Worm (Caenorhabditis elegans) whole organism, late embryonic: Measurements from ENCODE around the gene math-24.

Experiments used
- C08G9.2 ChIP-seq: sonication (generic microtip); optimal IDR thresholded peaks from 2 replicates; lab custom pipeline; 2016; ENCODE audit warnings: mild to moderate bottlenecking, missing genetic modification characterization, moderate library complexity, missing compliant biosample characterization
- C38D4.7 ChIP-seq: fragments of 200-800 bp; sonication (Bioruptor generic); optimal IDR thresholded peaks from 2 replicates; lab custom pipeline; 2018; ENCODE audit warnings: mild to moderate bottlenecking, missing genetic modification characterization, moderate library complexity, missing compliant biosample characterization
- K02D7.2 ChIP-seq: sonication (generic microtip); optimal IDR thresholded peaks from 2 replicates; lab custom pipeline; 2017; ENCODE audit warnings: mild to moderate bottlenecking, missing genetic modification characterization, missing compliant biosample characterization
- T23F11.4 ChIP-seq: fragments of 200-800 bp; sonication (Bioruptor generic); optimal IDR thresholded peaks from 2 replicates; lab custom pipeline; 2018; ENCODE audit warnings: mild to moderate bottlenecking, missing genetic modification characterization, missing compliant biosample characterization
- ceh-14 ChIP-seq: sonication (generic microtip); optimal IDR thresholded peaks from 2 replicates; lab custom pipeline; 2016; ENCODE audit warnings: missing genotype, missing genetic modification characterization, missing compliant biosample characterization
- ceh-18 ChIP-seq: sonication (generic microtip); optimal IDR thresholded peaks from 2 replicates; lab custom pipeline; 2016; ENCODE audit warnings: missing genetic modification characterization, missing compliant biosample characterization
- ceh-2 ChIP-seq: sonication (generic microtip); optimal IDR thresholded peaks from 2 replicates; lab custom pipeline; 2016; ENCODE audit warnings: missing genotype, missing genetic modification characterization, missing compliant biosample characterization
- ceh-24 ChIP-seq: sonication (generic microtip); optimal IDR thresholded peaks from 2 replicates; lab custom pipeline; 2016; ENCODE audit warnings: mild to moderate bottlenecking, missing genetic modification characterization, missing compliant biosample characterization
- ceh-31 ChIP-seq: sonication (generic microtip); optimal IDR thresholded peaks from 2 replicates; lab custom pipeline; 2016; ENCODE audit warnings: missing genetic modification characterization, missing compliant biosample characterization
- ceh-34 ChIP-seq: sonication (generic microtip); optimal IDR thresholded peaks from 2 replicates; lab custom pipeline; 2016; ENCODE audit warnings: mild to moderate bottlenecking, missing genetic modification characterization, missing compliant biosample characterization
- ceh-9 ChIP-seq: sonication (generic microtip); optimal IDR thresholded peaks from 2 replicates; lab custom pipeline; 2016; ENCODE audit warnings: mild to moderate bottlenecking, missing genetic modification characterization, inconsistent platforms, missing compliant biosample characterization
- che-1 ChIP-seq: sonication (generic microtip); optimal IDR thresholded peaks from 2 replicates; lab custom pipeline; 2016; ENCODE audit warnings: mild to moderate bottlenecking, missing genetic modification characterization, missing compliant biosample characterization
- dmd-4 ChIP-seq: sonication (generic microtip); optimal IDR thresholded peaks from 2 replicates; lab custom pipeline; 2016; ENCODE audit warnings: borderline replicate concordance, missing genetic modification characterization, missing compliant biosample characterization
- eyg-1 ChIP-seq: sonication (generic microtip); optimal IDR thresholded peaks from 2 replicates; lab custom pipeline; 2016; ENCODE audit warnings: missing genotype, missing genetic modification characterization, missing compliant biosample characterization
- fax-1 ChIP-seq: sonication (generic microtip); optimal IDR thresholded peaks from 2 replicates; lab custom pipeline; 2016; ENCODE audit warnings: missing genotype, missing genetic modification characterization, missing compliant biosample characterization
- fkh-10 ChIP-seq: fragments of 150-350 bp; optimal IDR thresholded peaks from 2 replicates; lab custom pipeline; 2014; ENCODE audit warnings: missing biosample characterization, missing genetic modification reagents, missing genetic modification characterization
- gmeb-2 ChIP-seq: sonication (generic microtip); optimal IDR thresholded peaks from 2 replicates; lab custom pipeline; 2016; ENCODE audit warnings: missing genetic modification characterization, inconsistent platforms, missing compliant biosample characterization
- hlh-15 ChIP-seq: sonication (generic microtip); optimal IDR thresholded peaks from 2 replicates; lab custom pipeline; 2016; ENCODE audit warnings: missing genetic modification characterization, missing compliant biosample characterization
- hlh-6 ChIP-seq: sonication (generic microtip); optimal IDR thresholded peaks from 2 replicates; lab custom pipeline; 2016; ENCODE audit warnings: missing genotype, missing genetic modification characterization, missing compliant biosample characterization
- hlh-8 ChIP-seq: sonication (generic microtip); optimal IDR thresholded peaks from 2 replicates; lab custom pipeline; 2016; ENCODE audit warnings: missing genotype, missing genetic modification characterization, missing compliant biosample characterization
- lim-6 ChIP-seq: sonication (generic microtip); optimal IDR thresholded peaks from 2 replicates; lab custom pipeline; 2016; ENCODE audit warnings: missing genetic modification characterization, missing compliant biosample characterization
- madf-2 ChIP-seq: sonication (generic microtip); optimal IDR thresholded peaks from 2 replicates; lab custom pipeline; 2017; ENCODE audit warnings: missing genetic modification characterization, missing compliant biosample characterization
- nfya-1 ChIP-seq: sonication (generic microtip); optimal IDR thresholded peaks from 2 replicates; lab custom pipeline; 2017; ENCODE audit warnings: missing genetic modification characterization, mild to moderate bottlenecking, missing compliant biosample characterization, antibody characterized with exemption, moderate library complexity
- nhr-232 ChIP-seq: sonication (generic microtip); optimal IDR thresholded peaks from 2 replicates; lab custom pipeline; 2016; ENCODE audit warnings: missing genetic modification characterization, missing compliant biosample characterization
- npax-4 ChIP-seq: sonication (generic microtip); optimal IDR thresholded peaks from 2 replicates; lab custom pipeline; 2016; ENCODE audit warnings: missing genetic modification characterization, missing compliant biosample characterization
- odd-2 ChIP-seq: sonication (generic microtip); optimal IDR thresholded peaks from 2 replicates; lab custom pipeline; 2017; ENCODE audit warnings: antibody characterized with exemption, mild to moderate bottlenecking, missing genetic modification characterization, missing compliant biosample characterization
- pag-3 ChIP-seq: sonication (generic microtip); optimal IDR thresholded peaks from 2 replicates; lab custom pipeline; 2016; ENCODE audit warnings: missing compliant biosample characterization, missing genetic modification characterization, borderline replicate concordance
- pat-9 ChIP-seq: fragments of 200-800 bp; sonication (Bioruptor generic); optimal IDR thresholded peaks from 2 replicates; lab custom pipeline; 2018; ENCODE audit warnings: mild to moderate bottlenecking, missing genetic modification characterization, moderate library complexity, missing compliant biosample characterization
- pha-4 ChIP-seq: fragments of 150-350 bp; optimal IDR thresholded peaks from 2 replicates; lab custom pipeline; 2018; ENCODE audit warnings: missing biosample characterization, missing genetic modification reagents, missing genetic modification characterization
- pqm-1 ChIP-seq: sonication (generic microtip); optimal IDR thresholded peaks from 2 replicates; lab custom pipeline; 2016; ENCODE audit warnings: missing genetic modification characterization, missing compliant biosample characterization
- sox-4 ChIP-seq: sonication (generic microtip); optimal IDR thresholded peaks from 2 replicates; lab custom pipeline; 2017; ENCODE audit warnings: mild to moderate bottlenecking, missing genetic modification characterization, inconsistent platforms, missing compliant biosample characterization
- syd-9 ChIP-seq: sonication (generic microtip); optimal IDR thresholded peaks from 2 replicates; lab custom pipeline; 2016; ENCODE audit warnings: mild to moderate bottlenecking, missing genetic modification characterization, moderate library complexity, missing compliant biosample characterization
- tbx-2 ChIP-seq: sonication (generic microtip); optimal IDR thresholded peaks from 2 replicates; lab custom pipeline; 2016; ENCODE audit warnings: missing genetic modification characterization, missing compliant biosample characterization
- ttx-3 ChIP-seq: sonication (generic microtip); optimal IDR thresholded peaks from 2 replicates; lab custom pipeline; 2016; ENCODE audit warnings: missing genetic modification reagents, missing genetic modification characterization, missing compliant biosample characterization
- unc-3 ChIP-seq, 2 experiments: fragments of 200-800 bp in 1 of 2; sonication (Bioruptor generic) in 1 of 2; sonication (generic microtip) in 1 of 2; conservative IDR thresholded peaks in 1 of 2; optimal IDR thresholded peaks in 1 of 2; 2 replicates each; pipeline versions ENCODE4 v1.3.6 to Lab custom; 2016 to 2022; ENCODE audit warnings: missing compliant biosample characterization in 2 of 2, missing genetic modification characterization in 2 of 2, missing genetic modification reagents in 1 of 2
- unc-42 ChIP-seq: sonication (generic microtip); optimal IDR thresholded peaks from 2 replicates; lab custom pipeline; 2016; ENCODE audit warnings: missing genotype, missing genetic modification characterization, missing compliant biosample characterization
- unc-86 ChIP-seq: sonication (generic microtip); optimal IDR thresholded peaks from 2 replicates; lab custom pipeline; 2016; ENCODE audit warnings: missing genetic modification characterization, missing compliant biosample characterization
- zip-5 ChIP-seq: sonication (generic microtip); optimal IDR thresholded peaks from 2 replicates; lab custom pipeline; 2016; ENCODE audit warnings: missing genetic modification characterization, missing compliant biosample characterization
- ztf-16 ChIP-seq: sonication (generic microtip); optimal IDR thresholded peaks from 2 replicates; lab custom pipeline; 2017; ENCODE audit warnings: missing genetic modification characterization, missing compliant biosample characterization

Gene math-24

DNA sequence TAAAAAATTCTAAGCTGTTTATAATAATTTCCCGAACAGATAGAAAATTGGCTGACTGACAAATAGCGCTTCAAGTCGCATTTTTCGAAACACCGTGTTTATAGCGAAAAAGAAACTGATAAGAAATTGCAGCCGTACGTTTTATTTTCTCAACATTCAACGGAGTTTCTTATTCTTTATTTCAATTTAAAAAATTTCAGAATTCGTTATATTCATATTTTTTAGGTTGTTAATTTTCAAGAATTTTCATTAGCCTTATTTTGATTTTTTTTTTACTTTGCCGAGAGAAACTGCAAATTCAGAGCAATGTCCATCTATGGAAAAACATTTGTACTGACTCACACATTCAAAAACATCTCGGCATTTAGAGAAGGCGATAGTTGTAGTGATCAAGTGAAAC is 2.1 kb upstream of the math-24 start, which contains the start of gene C46F9.6:
Gene C46F9.6, plus strand, starts transcription at position 301 of the 400 bp plus-strand sequence.
- no peak for TF ChIP-seq unc-3 (GFP tag; conservative IDR thresholded peaks at IDR 0.05; lab: Robert Waterston, UW)
- TF ChIP-seq unc-3 (tag; optimal IDR thresholded peaks at IDR 0.05; lab: Kevin White, UChicago), result no peak
- TF ChIP-seq ceh-24 (tag; lab: Kevin White, UChicago), result no peak
- TF ChIP-seq ceh-2, result no peak
- no peak for TF ChIP-seq ceh-14
- no peak for TF ChIP-seq gmeb-2 (tag; lab: Kevin White, UChicago)
- TF ChIP-seq che-1 (tag; lab: Kevin White, UChicago), result no peak

DNA sequence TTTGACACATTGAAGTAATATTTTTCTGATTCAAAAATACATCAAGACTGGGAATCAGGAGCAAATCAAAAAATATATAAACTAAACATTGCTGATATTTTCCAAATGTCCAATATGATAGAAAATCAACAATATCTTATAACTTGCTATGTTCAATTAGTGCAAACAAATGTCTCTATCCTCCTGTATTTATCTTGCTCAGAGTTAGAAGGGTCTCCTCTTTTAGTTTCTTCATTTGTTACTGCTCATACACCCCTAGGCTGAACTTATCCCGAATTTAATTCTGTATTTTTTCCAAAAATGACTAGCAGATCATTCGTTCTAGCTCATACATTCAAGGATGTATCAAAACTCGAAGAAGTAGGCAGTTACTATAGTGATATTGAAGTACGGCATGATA is 1.9 kb downstream of the math-24 start, which contains the start of gene math-23:
Gene math-23, plus strand, starts transcription at position 301 of the 400 bp plus-strand sequence.
- TF ChIP-seq hlh-15 (tag; lab: Kevin White, UChicago) (no peak), ceh-31 (tag; lab: Kevin White, UChicago) (no peak), ttx-3 (tag; lab: Kevin White, UChicago) (no peak), dmd-4 (tag; lab: Kevin White, UChicago) (no peak), ceh-9 (tag; lab: Kevin White, UChicago) (no peak), ceh-14 (no peak), nfya-1 (no peak), sox-4 (tag; lab: Kevin White, UChicago) (no peak), T23F11.4 (GFP tag; lab: Kevin White, UChicago) (no peak), madf-2 (no peak), tbx-2 (tag; lab: Kevin White, UChicago) (no peak), zip-5 (tag; lab: Kevin White, UChicago) (no peak), ceh-34 (tag; lab: Kevin White, UChicago) (no peak), pat-9 (tag; lab: Kevin White, UChicago) (no peak), pqm-1 (tag; lab: Kevin White, UChicago) (no peak), pag-3 (no peak), fax-1 (tag; lab: Kevin White, UChicago) (no peak), C08G9.2 (tag; lab: Kevin White, UChicago) (no peak)

DNA sequence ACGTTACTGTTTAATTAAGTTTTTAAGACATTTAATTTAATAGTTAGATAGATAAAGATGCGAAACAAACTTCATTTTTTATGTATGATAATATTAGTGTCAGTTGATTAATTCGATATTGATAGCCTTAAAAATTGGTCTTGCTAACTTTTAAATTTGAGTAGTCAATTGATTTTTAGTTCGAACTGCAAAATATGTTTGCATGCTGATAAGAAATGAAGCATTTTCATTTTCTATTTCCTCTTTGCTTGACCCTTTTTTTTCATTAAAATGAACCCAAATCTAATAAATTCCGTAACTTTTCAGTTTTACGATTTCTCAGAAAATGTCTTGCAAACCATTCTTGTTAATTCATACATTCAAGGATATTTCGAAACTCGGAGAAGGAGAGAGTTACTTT is 5.1 kb downstream of the math-24 start, which contains the start of gene math-22:
Gene math-22, plus strand, starts transcription at position 301 of the 400 bp plus-strand sequence.
- no peak for TF ChIP-seq gmeb-2 (tag; lab: Kevin White, UChicago)
- TF ChIP-seq fax-1 (tag; lab: Kevin White, UChicago), result no peak
- TF ChIP-seq C08G9.2 (tag; lab: Kevin White, UChicago), result no peak
- TF ChIP-seq syd-9 (tag; lab: Kevin White, UChicago), result no peak
- no peak for TF ChIP-seq npax-4 (tag; lab: Kevin White, UChicago)
- TF ChIP-seq unc-86, result no peak
- no peak for TF ChIP-seq unc-42
- no peak for TF ChIP-seq hlh-6 (tag; lab: Kevin White, UChicago)
- TF ChIP-seq ceh-9 (tag; lab: Kevin White, UChicago), result no peak

DNA sequence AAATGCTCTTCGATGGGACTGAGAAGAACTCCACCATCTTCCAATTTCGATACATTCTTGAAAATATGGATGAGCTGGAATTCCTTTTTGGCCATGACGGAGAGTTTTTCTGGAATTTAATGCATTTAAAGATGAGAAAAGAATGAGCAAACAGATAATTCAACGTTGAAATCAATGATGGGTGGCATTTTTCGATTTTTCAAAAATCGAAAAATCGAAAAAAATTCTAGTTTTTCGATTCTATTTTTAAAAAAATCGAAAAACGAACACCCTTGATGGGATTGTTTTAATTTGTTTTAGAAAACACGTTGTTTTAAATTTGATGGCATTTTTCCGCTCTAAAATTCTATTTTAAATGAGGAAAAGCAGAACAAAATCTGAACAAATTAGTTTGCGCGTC is 12.7 kb downstream of the math-24 start, which contains the start of gene math-31:
Gene math-31, minus strand, starts transcription at position 101 of the 400 bp plus-strand sequence.
- TF ChIP-seq hlh-8 (tag; lab: Kevin White, UChicago) (no peak), madf-2 (no peak), lim-6 (tag; lab: Kevin White, UChicago) (no peak), eyg-1 (no peak), K02D7.2 (tag; lab: Kevin White, UChicago) (no peak), ztf-16 (tag; lab: Kevin White, UChicago) (no peak), C38D4.7 (GFP tag; lab: Kevin White, UChicago) (no peak), unc-42 (no peak), pag-3 (no peak), ceh-34 (tag; lab: Kevin White, UChicago) (no peak), ceh-14 (no peak), nhr-232 (tag; lab: Kevin White, UChicago) (no peak), ceh-18 (no peak), hlh-6 (tag; lab: Kevin White, UChicago) (no peak), zip-5 (tag; lab: Kevin White, UChicago) (no peak), pha-4 (tag; lab: Kevin White, UChicago) (no peak), odd-2 (tag; lab: Kevin White, UChicago) (no peak), fkh-10 (GFP tag; lab: Kevin White, UChicago) (no peak)
